Fruit fly (Drosophila melanogaster) whole organism, wandering third instar larva: ENCODE data around the gene CG13384.
A peak's percentile ranks its signal among the peaks of the same experiment; 100 is the strongest.

Experiments
- Abd-B ChIP-seq: fragments of >200 bp; optimal IDR thresholded peaks from 2 replicates; lab custom pipeline; 2017; ENCODE audit warnings: missing biosample characterization, missing genetic modification characterization
- CG32264 ChIP-seq: fragments of 200-800 bp; sonication (Bioruptor generic); optimal IDR thresholded peaks from 2 replicates; lab custom pipeline; 2016; ENCODE audit warnings: missing biosample characterization, missing genetic modification characterization
- CG9705 ChIP-seq: fragments of 200-800 bp; sonication (Bioruptor generic); optimal IDR thresholded peaks from 2 replicates; lab custom pipeline; 2018; ENCODE audit warnings: missing biosample characterization, mild to moderate bottlenecking, missing genetic modification characterization
- CrebA ChIP-seq: fragments of 200-800 bp; sonication (Bioruptor generic); optimal IDR thresholded peaks from 2 replicates; lab custom pipeline; 2016; ENCODE audit warnings: missing biosample characterization, mild to moderate bottlenecking, missing genetic modification characterization, borderline replicate concordance
- Dfd ChIP-seq: fragments of >200 bp; optimal IDR thresholded peaks from 2 replicates; lab custom pipeline; 2017; ENCODE audit warnings: missing biosample characterization, missing genetic modification characterization
- Dif ChIP-seq: fragments of 200-275, 200-300 bp; sonication (Bioruptor generic); optimal IDR thresholded peaks from 2 replicates; lab custom pipeline; 2018; ENCODE audit warnings: missing biosample characterization, missing genetic modification characterization; ENCODE audit not compliant: partially characterized antibody
- GATAd ChIP-seq: sonication (Bioruptor generic); optimal IDR thresholded peaks from 2 replicates; lab custom pipeline; 2016; ENCODE audit warnings: missing biosample characterization, missing genetic modification characterization
- HLH106 ChIP-seq: fragments of 200-800 bp; optimal IDR thresholded peaks from 3 replicates; lab custom pipeline; 2019; ENCODE audit warnings: missing biosample characterization, mild to moderate bottlenecking, missing genetic modification characterization, moderate library complexity
- Hnf4 ChIP-seq: fragments of 200-800 bp; sonication (Bioruptor generic); optimal IDR thresholded peaks from 2 replicates; lab custom pipeline; 2016; ENCODE audit warnings: missing biosample characterization, mild to moderate bottlenecking, missing genetic modification characterization
- Hr78 ChIP-seq: fragments of >200 bp; optimal IDR thresholded peaks from 2 replicates; lab custom pipeline; 2017; ENCODE audit warnings: missing biosample characterization, missing genetic modification characterization
- Hr83 ChIP-seq: fragments of 200-300 bp; sonication (Bioruptor generic); optimal IDR thresholded peaks from 2 replicates; lab custom pipeline; 2016; ENCODE audit warnings: missing biosample characterization, mild to moderate bottlenecking, missing genetic modification characterization, moderate library complexity; ENCODE audit not compliant: poor library complexity, severe bottlenecking
- Jra ChIP-seq: sonication (Bioruptor generic); optimal IDR thresholded peaks from 2 replicates; lab custom pipeline; 2016; ENCODE audit warnings: missing biosample characterization, missing genetic modification characterization
- Myc ChIP-seq: fragments of >200 bp; optimal IDR thresholded peaks from 2 replicates; lab custom pipeline; 2017
- N ChIP-seq: fragments of >200 bp; optimal IDR thresholded peaks from 2 replicates; lab custom pipeline; 2018; ENCODE audit warnings: missing biosample characterization, missing external identifiers, missing genetic modification characterization
- OdsH ChIP-seq: fragments of 200-800 bp; sonication (Bioruptor generic); optimal IDR thresholded peaks from 2 replicates; lab custom pipeline; 2016; ENCODE audit warnings: missing biosample characterization, mild to moderate bottlenecking, missing genetic modification characterization
- Rel ChIP-seq, 2 experiments: fragments of 200-800 bp; sonication (Bioruptor generic) in 1 of 2; optimal IDR thresholded peaks; 2 replicates in 1 of 2; 3 replicates in 1 of 2; lab custom pipeline; 2016 to 2019; ENCODE audit warnings: mild to moderate bottlenecking in 2 of 2, missing biosample characterization in 2 of 2, missing genetic modification characterization in 2 of 2, moderate library complexity in 1 of 2
- Sp1 ChIP-seq: fragments of 200-800 bp; sonication (Bioruptor generic); optimal IDR thresholded peaks from 3 replicates; lab custom pipeline; 2019; ENCODE audit warnings: missing biosample characterization, mild to moderate bottlenecking, missing genetic modification characterization, moderate library complexity
- Vsx2 ChIP-seq: fragments of 200-300, 225-300 bp; sonication (Bioruptor generic); optimal IDR thresholded peaks from 2 replicates; lab custom pipeline; 2018; ENCODE audit warnings: missing biosample characterization, missing genetic modification characterization; ENCODE audit not compliant: partially characterized antibody
- br ChIP-seq: fragments of 200-800 bp; sonication (Bioruptor generic); optimal IDR thresholded peaks from 2 replicates; lab custom pipeline; 2016; ENCODE audit warnings: missing biosample characterization, missing genetic modification characterization
- dmrt93B ChIP-seq: fragments of 200-800 bp; sonication (Bioruptor generic); optimal IDR thresholded peaks from 2 replicates; lab custom pipeline; 2018; ENCODE audit warnings: missing biosample characterization, mild to moderate bottlenecking, missing genetic modification characterization
- dsf ChIP-seq: sonication (Bioruptor generic); optimal IDR thresholded peaks from 2 replicates; lab custom pipeline; 2016; ENCODE audit warnings: missing biosample characterization, missing genetic modification characterization, borderline replicate concordance
- ey ChIP-seq: fragments of 200-800 bp; sonication (Bioruptor generic); optimal IDR thresholded peaks from 2 replicates; lab custom pipeline; 2016; ENCODE audit warnings: missing biosample characterization, missing genetic modification characterization
- foxo ChIP-seq, 2 experiments: fragments of 200-800 bp; sonication (Bioruptor generic); optimal IDR thresholded peaks; 2 replicates in 1 of 2; 3 replicates in 1 of 2; lab custom pipeline; 2016 to 2017; ENCODE audit warnings: missing biosample characterization in 2 of 2, missing genetic modification characterization in 2 of 2
- fru ChIP-seq: fragments of 200-800 bp; sonication (Bioruptor generic); optimal IDR thresholded peaks from 3 replicates; lab custom pipeline; 2016; ENCODE audit warnings: missing biosample characterization, mild to moderate bottlenecking, missing genetic modification characterization
- h ChIP-seq: fragments of 200-800 bp; sonication (Bioruptor generic); optimal IDR thresholded peaks from 3 replicates; lab custom pipeline; 2016; ENCODE audit warnings: missing biosample characterization, mild to moderate bottlenecking, missing genetic modification characterization
- jim ChIP-seq: fragments of 175-275, 200-325 bp; sonication (Bioruptor generic); optimal IDR thresholded peaks from 2 replicates; lab custom pipeline; 2016; ENCODE audit warnings: missing biosample characterization, mild to moderate bottlenecking, missing genetic modification characterization
- lola ChIP-seq: fragments of >200 bp; optimal IDR thresholded peaks from 2 replicates; lab custom pipeline; 2017; ENCODE audit warnings: missing biosample characterization, missing genetic modification characterization
- pan ChIP-seq: fragments of >200 bp; optimal IDR thresholded peaks from 2 replicates; lab custom pipeline; 2017
- psq ChIP-seq: fragments of 200-800 bp; sonication (Bioruptor generic); optimal IDR thresholded peaks from 3 replicates; lab custom pipeline; 2017; ENCODE audit warnings: missing biosample characterization, mild to moderate bottlenecking, missing genetic modification characterization, moderate library complexity
- rgr ChIP-seq: fragments of 200-800 bp; sonication (Bioruptor generic); optimal IDR thresholded peaks from 3 replicates; lab custom pipeline; 2016; ENCODE audit warnings: missing biosample characterization, mild to moderate bottlenecking, missing genetic modification characterization
- sage ChIP-seq: fragments of 200-800 bp; sonication (Bioruptor generic); optimal IDR thresholded peaks from 2 replicates; lab custom pipeline; 2016; ENCODE audit warnings: missing biosample characterization, mild to moderate bottlenecking, missing genetic modification characterization
- sv ChIP-seq: fragments of 200-800 bp; sonication (Bioruptor generic); optimal IDR thresholded peaks from 3 replicates; lab custom pipeline; 2016; ENCODE audit warnings: missing biosample characterization, missing genetic modification characterization
- tai ChIP-seq: sonication (Bioruptor generic); optimal IDR thresholded peaks from 2 replicates; lab custom pipeline; 2016; ENCODE audit warnings: missing biosample characterization, missing genetic modification characterization
- woc ChIP-seq: sonication (Bioruptor generic); optimal IDR thresholded peaks from 2 replicates; lab custom pipeline; 2016; ENCODE audit warnings: missing biosample characterization, mild to moderate bottlenecking, missing genetic modification characterization

Gene CG13384

DNA sequence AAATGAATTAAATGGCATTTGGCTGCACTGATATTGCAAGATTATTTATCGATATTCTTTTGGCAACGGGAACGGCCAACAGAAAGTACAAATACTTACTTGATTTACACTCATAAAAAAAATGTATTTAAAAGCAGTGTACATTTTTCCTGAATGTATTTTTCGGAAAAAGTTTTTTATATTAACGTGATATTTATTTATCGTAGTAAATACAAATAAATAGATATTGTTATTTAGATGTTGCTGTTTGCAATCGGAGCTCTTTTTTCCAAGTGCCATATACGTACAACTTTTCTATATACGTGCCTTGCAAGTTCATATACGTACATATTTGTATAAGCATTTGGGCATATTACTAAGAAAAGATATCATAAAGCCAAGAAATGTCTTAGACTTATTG lies 32.9 kb upstream of the CG13384 start:
- TF ChIP-seq h = peak; percentile 65
- no peak for TF ChIP-seq Vsx2 (GFP tag; lab: Kevin White, UChicago)
- peak; percentile 29 for TF ChIP-seq fru
- peak; percentile 26 for TF ChIP-seq OdsH (GFP tag; lab: Kevin White, UChicago)
- no peak for TF ChIP-seq GATAd (GFP tag; lab: Kevin White, UChicago)
- TF ChIP-seq foxo (GFP tag; optimal IDR thresholded peaks at IDR 0.05; lab: Kevin White, UChicago) = peak in 1 of 2 experiments; percentile 71
- peak; percentile 44 for TF ChIP-seq rgr
- peak; percentile 60 for TF ChIP-seq HLH106 (tag; lab: Kevin White, UChicago)
- TF ChIP-seq Hr83 (GFP tag; lab: Kevin White, UChicago) = no peak
- TF ChIP-seq psq (GFP tag; lab: Kevin White, UChicago) = peak; percentile 36
- no peak for TF ChIP-seq br (GFP tag; lab: Kevin White, UChicago)
- peak; percentile 5 for TF ChIP-seq dmrt93B

DNA sequence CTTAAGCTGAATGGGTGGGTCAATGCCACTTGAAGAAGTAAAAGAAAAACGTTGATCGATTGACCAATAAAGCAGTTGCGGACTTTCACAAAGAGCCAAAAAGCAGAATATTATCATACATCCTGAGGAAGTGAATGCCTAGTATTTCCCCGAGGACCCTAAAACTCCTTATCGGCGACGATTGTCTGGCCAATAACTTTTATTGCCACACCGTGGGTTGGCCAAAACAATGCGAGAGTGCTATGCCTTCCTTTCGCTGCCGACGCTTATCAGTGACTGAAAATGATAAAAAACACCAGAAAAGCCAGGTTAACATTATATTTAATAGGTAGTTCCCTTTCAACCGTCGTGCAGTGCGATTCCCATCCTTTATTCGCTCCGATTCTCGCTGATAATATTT lies 32.4 kb upstream of the CG13384 start, which contains the start of gene Mur29B:
Gene Mur29B (plus strand): TSS at position 324 of the 400 bp plus-strand sequence.
- TF ChIP-seq Hr83 (GFP tag; lab: Kevin White, UChicago) (peak; percentile 29), br (GFP tag; lab: Kevin White, UChicago) (peak; percentile 2), HLH106 (tag; lab: Kevin White, UChicago) (no peak), foxo (GFP tag; optimal IDR thresholded peaks at IDR 0.05; lab: Kevin White, UChicago) (no peak), Dif (GFP tag; lab: Kevin White, UChicago) (no peak), sv (no peak), Rel (GFP tag; optimal IDR thresholded peaks at IDR 0.05; lab: Kevin White, UChicago) (no peak), Rel (tag; optimal IDR thresholded peaks at IDR 0.05; lab: Kevin White, UChicago) (peak; percentile 92), CrebA (peak; percentile 22)

DNA sequence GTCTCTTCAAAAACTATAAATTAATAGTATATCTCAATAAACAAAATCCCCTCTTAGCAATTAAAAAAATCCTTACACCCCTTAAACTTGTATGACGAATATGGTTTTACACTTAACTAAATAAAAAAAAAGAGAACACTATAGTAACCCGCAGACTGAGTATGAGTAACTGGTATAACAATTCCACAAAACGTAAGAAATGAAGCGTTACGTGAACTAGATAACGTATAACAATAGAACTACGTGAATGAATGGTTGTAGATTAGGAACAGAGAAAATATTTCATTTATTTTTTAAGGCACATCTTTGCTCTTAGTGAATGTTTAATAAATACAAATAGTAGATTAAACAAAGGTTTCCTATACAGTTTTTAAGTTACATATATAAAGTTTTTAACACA lies 28.8 kb upstream of the CG13384 start:
- TF ChIP-seq jim (GFP tag; lab: Kevin White, UChicago) = no peak
- no peak for TF ChIP-seq Dfd (GFP tag; lab: Kevin White, UChicago)
- TF ChIP-seq tai (GFP tag; lab: Kevin White, UChicago) = no peak
- TF ChIP-seq Myc (lab: Kevin White, UChicago) = no peak
- no peak for TF ChIP-seq CG32264 (GFP tag; lab: Kevin White, UChicago)
- TF ChIP-seq CG9705 (GFP tag; lab: Kevin White, UChicago) = no peak
- TF ChIP-seq pan (lab: Kevin White, UChicago) = no peak
- TF ChIP-seq sage (GFP tag; lab: Kevin White, UChicago) = no peak
- no peak for TF ChIP-seq dsf
- no peak for TF ChIP-seq GATAd (GFP tag; lab: Kevin White, UChicago)
- TF ChIP-seq Jra (GFP tag; lab: Kevin White, UChicago) = no peak
- no peak for TF ChIP-seq N (GFP tag; lab: Kevin White, UChicago)
- TF ChIP-seq Hr78 (GFP tag; lab: Kevin White, UChicago) = no peak
- TF ChIP-seq h = no peak
- no peak for TF ChIP-seq ey
- no peak for TF ChIP-seq fru
- TF ChIP-seq Hnf4 (GFP tag; lab: Kevin White, UChicago) = no peak
- no peak for TF ChIP-seq CrebA
- no peak for TF ChIP-seq lola (GFP tag; lab: Kevin White, UChicago)
- TF ChIP-seq, all 38 proteins: peak for 0

DNA sequence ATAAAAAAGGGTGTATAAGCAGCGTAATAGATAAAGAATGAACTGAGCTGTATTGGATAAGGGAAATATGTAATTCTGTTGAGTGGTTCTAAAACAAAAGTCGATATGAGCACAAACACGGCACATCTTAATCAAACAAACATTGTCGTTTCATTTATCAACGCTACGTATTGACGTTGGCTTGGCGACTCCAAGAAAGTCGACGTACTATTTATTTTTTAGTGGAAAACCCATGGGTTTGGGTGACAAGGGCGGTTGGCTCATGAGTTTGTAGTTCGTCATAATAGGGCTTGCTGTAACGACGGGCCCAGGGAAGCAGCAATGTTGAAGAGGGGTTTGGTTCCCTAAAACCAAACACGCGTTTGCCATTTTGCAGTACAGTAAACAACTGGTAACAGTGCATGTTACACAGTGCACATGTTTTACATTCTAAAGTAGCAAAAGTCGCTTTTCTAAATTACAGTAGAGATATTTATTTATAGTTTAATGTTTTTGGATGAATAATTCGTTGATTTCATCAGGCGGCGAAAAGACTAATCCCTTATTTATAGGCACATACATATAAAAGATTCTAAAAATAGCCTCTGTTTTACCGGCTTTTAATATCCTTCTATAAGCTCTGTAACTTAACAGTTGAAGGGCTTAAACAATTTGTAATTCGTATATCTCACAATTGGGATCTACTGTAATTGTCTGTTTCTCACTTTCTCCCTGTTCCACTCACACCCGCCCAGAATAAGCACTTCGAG lies 22.9 kb upstream of the CG13384 start:
- TF ChIP-seq OdsH (GFP tag; lab: Kevin White, UChicago) = peak; percentile 36
- peak; percentile 59 for TF ChIP-seq HLH106 (tag; lab: Kevin White, UChicago)
- TF ChIP-seq Dif (GFP tag; lab: Kevin White, UChicago) = no peak
- no peak for TF ChIP-seq sage (GFP tag; lab: Kevin White, UChicago)
- TF ChIP-seq tai (GFP tag; lab: Kevin White, UChicago) = no peak
- TF ChIP-seq dmrt93B = peak; percentile 28
- TF ChIP-seq dsf = no peak
- TF ChIP-seq CG9705 (GFP tag; lab: Kevin White, UChicago) = peak; percentile 7
- TF ChIP-seq ey = peak; percentile 64
- peak; percentile 33 for TF ChIP-seq Sp1
- TF ChIP-seq lola (GFP tag; lab: Kevin White, UChicago) = no peak
- TF ChIP-seq Hr83 (GFP tag; lab: Kevin White, UChicago) = no peak
- TF ChIP-seq CG32264 (GFP tag; lab: Kevin White, UChicago) = no peak
- TF ChIP-seq Hnf4 (GFP tag; lab: Kevin White, UChicago) = peak; percentile 1
- TF ChIP-seq pan (lab: Kevin White, UChicago) = no peak
- TF ChIP-seq foxo (GFP tag; optimal IDR thresholded peaks at IDR 0.05; lab: Kevin White, UChicago) = peak in 1 of 2 experiments; percentile 49
- TF ChIP-seq fru = peak; percentile 75
- TF ChIP-seq rgr = peak; percentile 17
- no peak for TF ChIP-seq Dfd (GFP tag; lab: Kevin White, UChicago)
- peak; percentile 46 for TF ChIP-seq br (GFP tag; lab: Kevin White, UChicago)
- peak; percentile 59 for TF ChIP-seq psq (GFP tag; lab: Kevin White, UChicago)
- no peak for TF ChIP-seq Abd-B (GFP tag; lab: Kevin White, UChicago)
- TF ChIP-seq woc (GFP tag; lab: Kevin White, UChicago) = peak; percentile 35
- peak; percentile 70 for TF ChIP-seq h
